Worm (Caenorhabditis elegans) whole organism, L4/young adult: Measurements from ENCODE around the gene lido-2.
"Not testable (repeated sequence)": the region's sequence is repeated elsewhere in the genome, so short reads cannot be mapped to it uniquely, and the experiment has no call there.

Experiments
- W03F9.2 ChIP-seq: fragments of 150-350 bp; optimal IDR thresholded peaks from 2 replicates; lab custom pipeline; 2014; ENCODE audit warnings: missing biosample characterization, missing genetic modification characterization
- dao-5 ChIP-seq: sonication (generic microtip); optimal IDR thresholded peaks from 2 replicates; lab custom pipeline; 2016; ENCODE audit warnings: missing genotype, missing genetic modification characterization, moderate library complexity, missing compliant biosample characterization
- him-1 ChIP-seq: sonication (generic microtip); optimal IDR thresholded peaks from 2 replicates; lab custom pipeline; 2016; ENCODE audit warnings: missing genotype, missing genetic modification reagents, missing genetic modification characterization, missing compliant biosample characterization

ce11 chrX:17117359-17117758 lies 16.8 kb upstream of the lido-2 start, which contains the start of gene K09E3.2:
- TF ChIP-seq him-1; dao-5 (tag; lab: Kevin White, UChicago); W03F9.2: not testable (repeated sequence)
